Fruit fly (Drosophila melanogaster) whole organism, embryonic: Measurements from ENCODE around the gene CG2145.
A peak's percentile ranks its signal among the peaks of the same experiment; 100 is the strongest.

ENCODE experiments used
- B-H2 ChIP-seq: fragments of 200-800 bp; sonication (Bioruptor generic); optimal IDR thresholded peaks from 2 replicates; lab custom pipeline; 2018; ENCODE audit warnings: missing biosample characterization, mild to moderate bottlenecking, missing genetic modification characterization
- C15 ChIP-seq: fragments of 200-800 bp; sonication (Bioruptor generic); IDR thresholded peaks from 3 replicates; pipeline ENCODE4 v1.3.6; 2022; ENCODE audit warnings: missing biosample characterization, missing genetic modification characterization
- CG11085 ChIP-seq: fragments of 200-800 bp; sonication (Bioruptor generic); IDR thresholded peaks from 2 replicates; pipeline ENCODE4 v1.3.6; 2022; ENCODE audit warnings: missing biosample characterization, missing genetic modification characterization
- CG11247 ChIP-seq: fragments of 200-800 bp; sonication (Bioruptor generic); IDR thresholded peaks from 2 replicates; pipeline ENCODE4 v1.3.6; 2022; ENCODE audit warnings: missing biosample characterization, missing genetic modification characterization
- CG13424 ChIP-seq: fragments of 200-800 bp; sonication (Bioruptor generic); optimal IDR thresholded peaks from 2 replicates; lab custom pipeline; 2019; ENCODE audit warnings: missing biosample characterization, mild to moderate bottlenecking, missing genetic modification characterization, moderate library complexity
- CG13775 ChIP-seq: fragments of 200-800 bp; sonication (Bioruptor generic); optimal IDR thresholded peaks from 3 replicates; lab custom pipeline; 2017; ENCODE audit warnings: missing biosample characterization, mild to moderate bottlenecking, missing genetic modification characterization
- CG13894 ChIP-seq: fragments of 200-800 bp; sonication (Bioruptor generic); optimal IDR thresholded peaks from 3 replicates; lab custom pipeline; 2018; ENCODE audit warnings: missing biosample characterization, mild to moderate bottlenecking, missing genetic modification characterization, moderate library complexity
- CG15011 ChIP-seq: fragments of 200-800 bp; sonication (Bioruptor generic); optimal IDR thresholded peaks from 3 replicates; lab custom pipeline; 2018; ENCODE audit warnings: missing biosample characterization, mild to moderate bottlenecking, missing genetic modification characterization
- CG16863 ChIP-seq: fragments of 200-800 bp; sonication (Bioruptor generic); optimal IDR thresholded peaks from 3 replicates; lab custom pipeline; 2016; ENCODE audit warnings: missing biosample characterization, missing genetic modification characterization
- CG2116 ChIP-seq: fragments of 200-800 bp; sonication (Bioruptor generic); optimal IDR thresholded peaks from 3 replicates; lab custom pipeline; 2018; ENCODE audit warnings: missing biosample characterization, mild to moderate bottlenecking, missing genetic modification characterization
- CG2875 ChIP-seq: fragments of 200-800 bp; sonication (Bioruptor generic); optimal IDR thresholded peaks from 2 replicates; lab custom pipeline; 2017; ENCODE audit warnings: missing biosample characterization, mild to moderate bottlenecking, missing genetic modification characterization, missing genetic modification reagents
- CG30403 ChIP-seq: fragments of 200-800 bp; sonication (Bioruptor generic); optimal IDR thresholded peaks from 3 replicates; lab custom pipeline; 2016; ENCODE audit warnings: missing biosample characterization, missing genetic modification characterization
- CG32772 ChIP-seq: fragments of 200-800 bp; sonication (Bioruptor generic); IDR thresholded peaks from 2 replicates; pipeline ENCODE4 v1.3.6; 2022; ENCODE audit warnings: missing biosample characterization, missing genetic modification characterization
- CG5953 ChIP-seq: fragments of 200-800 bp; sonication (Bioruptor generic); IDR thresholded peaks from 2 replicates; pipeline ENCODE4 v1.3.6; 2022; ENCODE audit warnings: missing biosample characterization, missing genetic modification characterization
- CG6272 ChIP-seq: fragments of 200-800 bp; sonication (Bioruptor generic); IDR thresholded peaks from 2 replicates; pipeline ENCODE4 v1.3.6; 2022; ENCODE audit warnings: missing biosample characterization, missing genetic modification characterization
- CG6765 ChIP-seq: fragments of 200-800 bp; sonication (Bioruptor generic); optimal IDR thresholded peaks from 3 replicates; lab custom pipeline; 2017; ENCODE audit warnings: missing biosample characterization, mild to moderate bottlenecking, missing genetic modification characterization
- CG7745 ChIP-seq: fragments of 200-800 bp; sonication (Bioruptor generic); optimal IDR thresholded peaks from 2 replicates; lab custom pipeline; 2018; ENCODE audit warnings: missing biosample characterization, mild to moderate bottlenecking, missing genetic modification characterization, moderate library complexity
- CG8281 ChIP-seq: fragments of 200-800 bp; sonication (Bioruptor generic); optimal IDR thresholded peaks from 2 replicates; lab custom pipeline; 2018; ENCODE audit warnings: missing biosample characterization, mild to moderate bottlenecking, missing genetic modification characterization, moderate library complexity
- CG8765 ChIP-seq: fragments of 200-800 bp; sonication (Bioruptor generic); IDR thresholded peaks from 2 replicates; pipeline ENCODE4 v1.3.6; 2022; ENCODE audit warnings: missing biosample characterization, missing genetic modification characterization
- CG9817 ChIP-seq: fragments of 200-800 bp; sonication (Bioruptor generic); optimal IDR thresholded peaks from 2 replicates; lab custom pipeline; 2018; ENCODE audit warnings: missing biosample characterization, mild to moderate bottlenecking, missing genetic modification characterization, moderate library complexity
- Camta ChIP-seq: fragments of 200-800 bp; sonication (Bioruptor generic); optimal IDR thresholded peaks from 2 replicates; lab custom pipeline; 2016; ENCODE audit warnings: missing biosample characterization, missing genetic modification characterization
- Dfd ChIP-seq, 2 experiments: fragments of >200 bp; optimal IDR thresholded peaks; 2 replicates each; lab custom pipeline; 2017; ENCODE audit warnings: missing biosample characterization in 2 of 2, missing genetic modification characterization in 2 of 2
- Hr39 ChIP-seq: fragments of >200 bp; optimal IDR thresholded peaks from 2 replicates; lab custom pipeline; 2017
- Max ChIP-seq: fragments of 200-800 bp; sonication (Bioruptor generic); optimal IDR thresholded peaks from 2 replicates; lab custom pipeline; 2016; ENCODE audit warnings: missing biosample characterization, mild to moderate bottlenecking, missing genetic modification characterization
- NC2β ChIP-seq: fragments of 200-800 bp; sonication (Bioruptor generic); optimal IDR thresholded peaks from 2 replicates; lab custom pipeline; 2016; ENCODE audit warnings: missing biosample characterization, missing genetic modification characterization
- Neu2 ChIP-seq: fragments of 200-800 bp; sonication (Bioruptor generic); optimal IDR thresholded peaks from 3 replicates; lab custom pipeline; 2016; ENCODE audit warnings: missing biosample characterization, missing genetic modification characterization, borderline replicate concordance
- Oli ChIP-seq: fragments of 200-800 bp; sonication (Bioruptor generic); optimal IDR thresholded peaks from 2 replicates; lab custom pipeline; 2018; ENCODE audit warnings: missing biosample characterization, mild to moderate bottlenecking, missing genetic modification characterization, moderate library complexity
- Ptx1 ChIP-seq: fragments of 200-800 bp; sonication (Bioruptor generic); IDR thresholded peaks from 2 replicates; pipeline ENCODE4 v1.3.6; 2022; ENCODE audit warnings: missing biosample characterization, missing genetic modification characterization
- YL-1 ChIP-seq: fragments of 200-800 bp; sonication (Bioruptor generic); optimal IDR thresholded peaks from 3 replicates; lab custom pipeline; 2017; ENCODE audit warnings: missing biosample characterization, mild to moderate bottlenecking, missing genetic modification characterization
- al ChIP-seq: fragments of 200-800 bp; sonication (Bioruptor generic); IDR thresholded peaks from 2 replicates; pipeline ENCODE4 v1.3.6; 2022; ENCODE audit warnings: missing biosample characterization, missing genetic modification characterization
- ash1 ChIP-seq: fragments of 200-800 bp; sonication (Bioruptor generic); optimal IDR thresholded peaks from 2 replicates; lab custom pipeline; 2018; ENCODE audit warnings: missing biosample characterization, mild to moderate bottlenecking, missing genetic modification characterization
- bab2 ChIP-seq: fragments of 200-800 bp; sonication (Bioruptor generic); optimal IDR thresholded peaks from 2 replicates; lab custom pipeline; 2016; ENCODE audit warnings: missing biosample characterization, missing genetic modification characterization
- cas ChIP-seq: fragments of 200-800 bp; sonication (Bioruptor generic); IDR thresholded peaks from 2 replicates; pipeline ENCODE4 v1.3.6; 2022; ENCODE audit warnings: missing biosample characterization, missing genetic modification characterization
- caup ChIP-seq: fragments of 200-800 bp; sonication (Bioruptor generic); optimal IDR thresholded peaks from 3 replicates; lab custom pipeline; 2017; ENCODE audit warnings: missing biosample characterization, mild to moderate bottlenecking, missing genetic modification characterization, moderate library complexity; ENCODE audit not compliant: severe bottlenecking
- croc ChIP-seq: fragments of 200-800 bp; sonication (Bioruptor generic); conservative IDR thresholded peaks from 3 replicates; pipeline ENCODE4 v1.3.6; 2022; ENCODE audit warnings: missing biosample characterization, missing genetic modification characterization
- da ChIP-seq: fragments of 200-800 bp; sonication (Bioruptor generic); optimal IDR thresholded peaks from 2 replicates; lab custom pipeline; 2016; ENCODE audit warnings: missing biosample characterization, missing genetic modification characterization
- danr ChIP-seq: fragments of 200-800 bp; sonication (Bioruptor generic); IDR thresholded peaks from 2 replicates; pipeline ENCODE4 v1.3.6; 2022; ENCODE audit warnings: missing biosample characterization, missing genetic modification characterization
- disco-r ChIP-seq: fragments of 200-800 bp; sonication (Bioruptor generic); optimal IDR thresholded peaks from 2 replicates; lab custom pipeline; 2016; ENCODE audit warnings: missing biosample characterization, missing genetic modification characterization
- dm ChIP-seq: fragments of 200-800 bp; sonication (Bioruptor generic); optimal IDR thresholded peaks from 3 replicates; lab custom pipeline; 2016; ENCODE audit warnings: missing biosample characterization, missing genetic modification characterization
- ewg ChIP-seq: fragments of 200-800 bp; sonication (Bioruptor generic); optimal IDR thresholded peaks from 3 replicates; lab custom pipeline; 2017; ENCODE audit warnings: mild to moderate bottlenecking, missing biosample characterization, missing genetic modification reagents, missing genetic modification characterization
- h ChIP-seq: fragments of >200 bp; optimal IDR thresholded peaks from 2 replicates; lab custom pipeline; 2017
- jigr1 ChIP-seq: fragments of 200-800 bp; sonication (Bioruptor generic); IDR thresholded peaks from 3 replicates; pipeline ENCODE4 v1.3.6; 2022; ENCODE audit warnings: missing biosample characterization, missing genetic modification characterization
- ken ChIP-seq: fragments of 200-800 bp; sonication (Bioruptor generic); IDR thresholded peaks from 3 replicates; pipeline ENCODE4 v1.3.6; 2022; ENCODE audit warnings: missing biosample characterization, missing genetic modification characterization
- lab ChIP-seq: fragments of 200-800 bp; sonication (Bioruptor generic); optimal IDR thresholded peaks from 3 replicates; lab custom pipeline; 2017; ENCODE audit warnings: missing biosample characterization, missing genetic modification characterization, mild to moderate bottlenecking, moderate library complexity, missing genetic modification reagents
- mirr ChIP-seq: fragments of 200-800 bp; sonication (Bioruptor generic); optimal IDR thresholded peaks from 3 replicates; lab custom pipeline; 2018; ENCODE audit warnings: missing biosample characterization, mild to moderate bottlenecking, missing genetic modification characterization
- ranshi ChIP-seq: fragments of 200-800 bp; sonication (Bioruptor generic); IDR thresholded peaks from 2 replicates; pipeline ENCODE4 v1.3.6; 2022; ENCODE audit warnings: missing biosample characterization, missing genetic modification characterization
- rib ChIP-seq: fragments of 200-800 bp; sonication (Bioruptor generic); IDR thresholded peaks from 2 replicates; pipeline ENCODE4 v1.3.6; 2022; ENCODE audit warnings: missing biosample characterization, missing genetic modification characterization
- ro ChIP-seq: fragments of 200-800 bp; sonication (Bioruptor generic); IDR thresholded peaks from 2 replicates; pipeline ENCODE4 v1.3.6; 2022; ENCODE audit warnings: missing biosample characterization, missing genetic modification characterization
- salm ChIP-seq: fragments of 200-800 bp; sonication (Bioruptor generic); optimal IDR thresholded peaks from 2 replicates; lab custom pipeline; 2018; ENCODE audit warnings: missing biosample characterization, mild to moderate bottlenecking, missing genetic modification characterization
- scrt ChIP-seq: fragments of 200-800 bp; sonication (Bioruptor generic); optimal IDR thresholded peaks from 2 replicates; lab custom pipeline; 2018; ENCODE audit warnings: missing biosample characterization, mild to moderate bottlenecking, missing genetic modification characterization, moderate library complexity
- sima ChIP-seq: fragments of 200-800 bp; sonication (Bioruptor generic); optimal IDR thresholded peaks from 2 replicates; lab custom pipeline; 2016; ENCODE audit warnings: missing biosample characterization, missing genetic modification characterization
- sisA ChIP-seq: fragments of 200-800 bp; sonication (Bioruptor generic); IDR thresholded peaks from 2 replicates; pipeline ENCODE4 v1.3.6; 2022; ENCODE audit warnings: missing biosample characterization, missing genetic modification characterization
- sna ChIP-seq: fragments of 200-800 bp; sonication (Bioruptor generic); IDR thresholded peaks from 2 replicates; pipeline ENCODE4 v1.3.6; 2022; ENCODE audit warnings: missing biosample characterization, missing genetic modification characterization; ENCODE audit not compliant: partially characterized antibody
- wor ChIP-seq: fragments of 200-800 bp; sonication (Bioruptor generic); IDR thresholded peaks from 2 replicates; pipeline ENCODE4 v1.3.6; 2022; ENCODE audit warnings: missing biosample characterization, missing genetic modification characterization

Gene CG2145

DNA sequence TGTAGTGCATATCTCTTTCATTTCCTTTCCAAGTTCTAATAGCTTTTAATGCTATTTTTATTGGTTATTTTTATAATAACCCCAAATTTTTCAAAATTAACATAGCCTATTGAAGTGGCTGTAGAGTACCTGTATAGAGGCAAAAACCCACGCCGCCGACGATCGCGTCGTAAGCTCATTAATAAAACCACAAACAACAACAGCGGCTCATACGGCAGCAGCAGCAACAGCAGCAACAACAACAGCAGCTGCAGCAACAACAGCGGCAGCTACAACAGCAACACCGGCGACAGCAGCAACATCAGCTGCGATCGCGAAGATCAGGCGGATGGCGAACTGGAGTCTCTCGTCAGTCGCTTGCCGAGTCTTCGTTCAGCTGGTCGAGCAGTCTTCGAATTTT lies at the start of gene CG2145 (continued):
- TF ChIP-seq CG13775 (GFP tag; lab: Kevin White, UChicago) (no peak), Dfd (GFP tag; optimal IDR thresholded peaks at IDR 0.05; lab: Kevin White, UChicago) (no peak), CG5953 (no peak), CG16863 (GFP tag; lab: Kevin White, UChicago) (no peak), CG32772 (GFP tag; lab: Robert Waterston, UW) (no peak), CG8765 (peak; percentile 36; the same call in 1 of the 2 replicates), CG13424 (tag; lab: Kevin White, UChicago) (no peak), cas (GFP tag; lab: Robert Waterston, UW) (no peak), YL-1 (GFP tag; lab: Kevin White, UChicago) (no peak), ash1 (GFP tag; lab: Kevin White, UChicago) (no peak), bab2 (GFP tag; lab: Kevin White, UChicago) (no peak), CG30403 (GFP tag; lab: Kevin White, UChicago) (no peak), ro (GFP tag; lab: Robert Waterston, UW) (no peak), Ptx1 (GFP tag; lab: Robert Waterston, UW) (no peak), ranshi (GFP tag; lab: Robert Waterston, UW) (no peak), CG7745 (tag; lab: Kevin White, UChicago) (no peak), jigr1 (no peak), salm (tag; lab: Kevin White, UChicago) (no peak), CG11247 (GFP tag; lab: Robert Waterston, UW) (no peak), mirr (GFP tag; lab: Kevin White, UChicago) (no peak), CG9817 (tag; lab: Kevin White, UChicago) (no peak), CG6765 (GFP tag; lab: Kevin White, UChicago) (no peak), dm (GFP tag; lab: Kevin White, UChicago) (no peak), sima (GFP tag; lab: Kevin White, UChicago) (no peak), C15 (GFP tag; lab: Robert Waterston, UW) (no peak), Neu2 (GFP tag; lab: Kevin White, UChicago) (no peak), CG8281 (tag; lab: Kevin White, UChicago) (no peak), CG15011 (GFP tag; lab: Kevin White, UChicago) (no peak), lab (GFP tag; lab: Kevin White, UChicago) (no peak), CG2116 (GFP tag; lab: Kevin White, UChicago) (no peak), B-H2 (GFP tag; lab: Kevin White, UChicago) (peak; percentile 26), wor (GFP tag; lab: Robert Waterston, UW) (no peak), ken (GFP tag; lab: Robert Waterston, UW) (no peak), Oli (tag; lab: Kevin White, UChicago) (no peak), sna (GFP tag; lab: Robert Waterston, UW) (no peak), ewg (GFP tag; lab: Kevin White, UChicago) (no peak), sisA (GFP tag; lab: Robert Waterston, UW) (no peak), croc (GFP tag; lab: Robert Waterston, UW) (no peak), Max (GFP tag; lab: Kevin White, UChicago) (no peak), Hr39 (lab: Kevin White, UChicago) (no peak), CG6272 (GFP tag; lab: Robert Waterston, UW) (no peak), CG11085 (GFP tag; lab: Robert Waterston, UW) (no peak), h (lab: Kevin White, UChicago) (no peak), CG2875 (GFP tag; lab: Kevin White, UChicago) (no peak), danr (no peak), CG13894 (tag; lab: Kevin White, UChicago) (no peak), al (GFP tag; lab: Robert Waterston, UW) (no peak), da (no peak), rib (GFP tag; lab: Robert Waterston, UW) (no peak), caup (no peak), NC2β (no peak), Camta (GFP tag; lab: Kevin White, UChicago) (no peak), scrt (GFP tag; lab: Kevin White, UChicago) (no peak), disco-r (GFP tag; lab: Kevin White, UChicago) (no peak)
